Worm (Caenorhabditis elegans) whole organism, L2 larva: Measurements from ENCODE around the gene Y44A6D.3.

Experiments used
- C34F6.9 ChIP-seq: fragments of 150-350 bp; optimal IDR thresholded peaks from 2 replicates; lab custom pipeline; 2014; ENCODE audit warnings: missing biosample characterization, missing genetic modification characterization
- R02D3.7 ChIP-seq: fragments of 150-350 bp; optimal IDR thresholded peaks from 2 replicates; lab custom pipeline; 2014; ENCODE audit warnings: missing biosample characterization, missing genetic modification characterization
- Y55F3AM.14 ChIP-seq: fragments of 200-800 bp; sonication (Bioruptor generic); optimal IDR thresholded peaks from 2 replicates; lab custom pipeline; 2018; ENCODE audit warnings: mild to moderate bottlenecking, missing genetic modification characterization, missing compliant biosample characterization
- ZK546.5 ChIP-seq: sonication (generic microtip); optimal IDR thresholded peaks from 2 replicates; lab custom pipeline; 2017; ENCODE audit warnings: missing biosample characterization, missing genetic modification characterization
- alr-1 ChIP-seq: fragments of 150-350 bp; optimal IDR thresholded peaks from 2 replicates; lab custom pipeline; 2014; ENCODE audit warnings: missing biosample characterization, missing genetic modification characterization
- ama-1 ChIP-seq: fragments of 150-350 bp; optimal IDR thresholded peaks from 2 replicates; lab custom pipeline; 2018; ENCODE audit warnings: inconsistent platforms
- ceh-16 ChIP-seq: fragments of 150-350 bp; optimal IDR thresholded peaks from 2 replicates; lab custom pipeline; 2014; ENCODE audit warnings: missing biosample characterization, missing genetic modification characterization
- ceh-82 ChIP-seq: fragments of 150-350 bp; optimal IDR thresholded peaks from 2 replicates; lab custom pipeline; 2014; ENCODE audit warnings: missing biosample characterization, missing genetic modification characterization
- crh-2 ChIP-seq: sonication (generic microtip); optimal IDR thresholded peaks from 2 replicates; lab custom pipeline; 2017; ENCODE audit warnings: missing biosample characterization, missing genetic modification characterization
- dmd-4 ChIP-seq: sonication (generic microtip); optimal IDR thresholded peaks from 2 replicates; lab custom pipeline; 2017; ENCODE audit warnings: missing biosample characterization, missing genetic modification characterization
- egl-27 ChIP-seq: sonication (generic microtip); optimal IDR thresholded peaks from 3 replicates; lab custom pipeline; 2017; ENCODE audit warnings: missing biosample characterization, missing genetic modification reagents, missing genetic modification characterization
- elt-1 ChIP-seq: fragments of 150-350 bp; optimal IDR thresholded peaks from 2 replicates; lab custom pipeline; 2014; ENCODE audit warnings: missing biosample characterization, missing genetic modification characterization
- fos-1 ChIP-seq: fragments of 150-350 bp; optimal IDR thresholded peaks from 2 replicates; lab custom pipeline; 2014; ENCODE audit warnings: missing biosample characterization, missing genetic modification characterization
- gmeb-1 ChIP-seq: fragments of 150-350 bp; optimal IDR thresholded peaks from 2 replicates; lab custom pipeline; 2014; ENCODE audit warnings: missing biosample characterization, missing genetic modification characterization
- lin-11 ChIP-seq: fragments of 150-350 bp; sonication (generic microtip); optimal IDR thresholded peaks from 2 replicates; lab custom pipeline; 2014; ENCODE audit warnings: missing biosample characterization, missing genetic modification characterization, inconsistent platforms, mixed read lengths
- lin-13 ChIP-seq: fragments of 150-350 bp; optimal IDR thresholded peaks from 2 replicates; lab custom pipeline; 2014; ENCODE audit warnings: missing biosample characterization, missing genetic modification reagents, missing genetic modification characterization
- lin-39 ChIP-seq: fragments of 150-350 bp; optimal IDR thresholded peaks from 2 replicates; lab custom pipeline; 2014; ENCODE audit warnings: missing biosample characterization, missing genetic modification reagents, missing genetic modification characterization
- lsy-2 ChIP-seq, 2 experiments: fragments of 150-350 bp in 1 of 2; sonication (generic microtip) in 1 of 2; optimal IDR thresholded peaks; 2 replicates each; lab custom pipeline; 2014 to 2017; ENCODE audit warnings: missing biosample characterization in 2 of 2, missing genetic modification characterization in 2 of 2
- mab-5 ChIP-seq: fragments of 150-350 bp; optimal IDR thresholded peaks from 2 replicates; lab custom pipeline; 2014; ENCODE audit warnings: missing biosample characterization, missing genetic modification characterization
- mbf-1 ChIP-seq: sonication (generic microtip); optimal IDR thresholded peaks from 2 replicates; lab custom pipeline; 2017; ENCODE audit warnings: missing biosample characterization, missing genetic modification characterization
- mdl-1 ChIP-seq, 2 experiments: fragments of 150-350 bp in 1 of 2; sonication (generic microtip) in 1 of 2; optimal IDR thresholded peaks; 2 replicates each; lab custom pipeline; 2017; ENCODE audit warnings: missing biosample characterization in 2 of 2, missing genetic modification characterization in 2 of 2
- nhr-11 ChIP-seq: fragments of 150-350 bp; optimal IDR thresholded peaks from 2 replicates; lab custom pipeline; 2014; ENCODE audit warnings: missing biosample characterization, missing genetic modification characterization
- nhr-12 ChIP-seq: fragments of 150-350 bp; optimal IDR thresholded peaks from 2 replicates; lab custom pipeline; 2014; ENCODE audit warnings: missing biosample characterization, missing genetic modification characterization
- nhr-129 ChIP-seq: fragments of 150-350 bp; optimal IDR thresholded peaks from 2 replicates; lab custom pipeline; 2014; ENCODE audit warnings: missing biosample characterization, missing genetic modification characterization
- nhr-23 ChIP-seq: fragments of 150-350 bp; optimal IDR thresholded peaks from 2 replicates; lab custom pipeline; 2014; ENCODE audit warnings: missing biosample characterization, missing genetic modification reagents, missing genetic modification characterization
- nhr-6 ChIP-seq: fragments of 150-350 bp; optimal IDR thresholded peaks from 2 replicates; lab custom pipeline; 2014; ENCODE audit warnings: missing biosample characterization, missing genetic modification characterization
- nhr-77 ChIP-seq: fragments of 150-350 bp; optimal IDR thresholded peaks from 2 replicates; lab custom pipeline; 2014; ENCODE audit warnings: missing biosample characterization, missing genetic modification characterization
- peb-1 ChIP-seq: fragments of 150-350 bp; optimal IDR thresholded peaks from 2 replicates; lab custom pipeline; 2014; ENCODE audit warnings: missing biosample characterization, missing genetic modification characterization
- sem-4 ChIP-seq: fragments of 150-350 bp; optimal IDR thresholded peaks from 2 replicates; lab custom pipeline; 2014; ENCODE audit warnings: missing biosample characterization, missing genetic modification reagents, missing genetic modification characterization
- skn-1 ChIP-seq: sonication (generic microtip); optimal IDR thresholded peaks from 2 replicates; lab custom pipeline; 2017; ENCODE audit warnings: missing biosample characterization, missing genetic modification characterization
- sma-9 ChIP-seq, 2 experiments: fragments of 150-350 bp in 1 of 2; sonication (generic microtip) in 1 of 2; optimal IDR thresholded peaks; 2 replicates each; lab custom pipeline; 2014 to 2016; ENCODE audit warnings: missing genetic modification characterization in 2 of 2, mild to moderate bottlenecking in 1 of 2, missing biosample characterization in 1 of 2, missing compliant biosample characterization in 1 of 2, missing genetic modification reagents in 1 of 2, moderate library complexity in 1 of 2
- snpc-4 ChIP-seq: fragments of 150-350 bp; optimal IDR thresholded peaks from 2 replicates; lab custom pipeline; 2014; ENCODE audit warnings: missing biosample characterization, missing genetic modification characterization
- unc-39 ChIP-seq: fragments of 150-350 bp; optimal IDR thresholded peaks from 2 replicates; lab custom pipeline; 2014; ENCODE audit warnings: missing biosample characterization, missing genetic modification characterization
- unc-55 ChIP-seq: fragments of 150-350 bp; sonication (generic microtip); optimal IDR thresholded peaks from 3 replicates; lab custom pipeline; 2014; ENCODE audit warnings: missing biosample characterization, missing genetic modification reagents, missing genetic modification characterization
- unc-62 ChIP-seq: fragments of 150-350 bp; optimal IDR thresholded peaks from 2 replicates; lab custom pipeline; 2014; ENCODE audit warnings: missing biosample characterization, missing genetic modification reagents, missing genetic modification characterization
- ztf-1 ChIP-seq: fragments of 200-800 bp; sonication (Bioruptor generic); conservative IDR thresholded peaks from 2 replicates; pipeline ENCODE4 v1.3.6; 2022; ENCODE audit warnings: missing genetic modification characterization, missing compliant biosample characterization
- ztf-4 ChIP-seq: fragments of 150-350 bp; optimal IDR thresholded peaks from 2 replicates; lab custom pipeline; 2014; ENCODE audit warnings: missing biosample characterization, missing genetic modification characterization

The Y44A6D.3 gene

ce11 chrV:20782188-20782587, 10.0 kb downstream of the Y44A6D.3 start (continued):
- TF ChIP-seq ama-1 (lab: Kevin White, UChicago) (peak; percentile 42), mab-5 (tag; lab: Kevin White, UChicago) (no peak), lin-11 (tag; lab: Kevin White, UChicago) (no peak), nhr-129 (tag; lab: Kevin White, UChicago) (peak; percentile 82), nhr-23 (tag; lab: Kevin White, UChicago) (no peak), gmeb-1 (tag; lab: Kevin White, UChicago) (no peak), lsy-2 (tag; optimal IDR thresholded peaks at IDR 0.05; lab: Kevin White, UChicago) (peak in 1 of 2 experiments; percentile 78), C34F6.9 (peak; percentile 59), sem-4 (tag; lab: Kevin White, UChicago) (peak; percentile 85), ZK546.5 (tag; lab: Kevin White, UChicago) (no peak), dmd-4 (tag; lab: Kevin White, UChicago) (no peak), skn-1 (tag; lab: Kevin White, UChicago) (no peak), R02D3.7 (tag; lab: Kevin White, UChicago) (no peak)

- TF ChIP-seq ztf-4 (tag; lab: Kevin White, UChicago) (no peak), nhr-23 (tag; lab: Kevin White, UChicago) (no peak), ceh-16 (tag; lab: Kevin White, UChicago) (no peak), crh-2 (tag; lab: Kevin White, UChicago) (no peak), nhr-6 (tag; lab: Kevin White, UChicago) (no peak), C34F6.9 (no peak), sma-9 (GFP tag; optimal IDR thresholded peaks at IDR 0.05; lab: Kevin White, UChicago) (no peak), sma-9 (tag; optimal IDR thresholded peaks at IDR 0.05; lab: Kevin White, UChicago) (no peak), lin-39 (tag; lab: Kevin White, UChicago) (no peak), mdl-1 (tag; optimal IDR thresholded peaks at IDR 0.05; lab: Kevin White, UChicago) (no peak), nhr-129 (tag; lab: Kevin White, UChicago) (no peak), elt-1 (tag; lab: Kevin White, UChicago) (no peak), sem-4 (tag; lab: Kevin White, UChicago) (no peak), snpc-4 (tag; lab: Kevin White, UChicago) (no peak), Y55F3AM.14 (no peak), mbf-1 (tag; lab: Kevin White, UChicago) (no peak), lin-13 (GFP tag; lab: Kevin White, UChicago) (no peak), ztf-1 (no peak), nhr-77 (tag; lab: Kevin White, UChicago) (no peak), skn-1 (tag; lab: Kevin White, UChicago) (no peak)
These were observed 10.8 kb downstream of the Y44A6D.3 start for ce11 chrV:20781346-20781952.

- TF ChIP-seq lsy-2 (tag; optimal IDR thresholded peaks at IDR 0.05; lab: Kevin White, UChicago) (peak in 1 of 2 experiments; percentile 40), ceh-82 (tag; lab: Kevin White, UChicago) (no peak), unc-39 (tag; lab: Kevin White, UChicago) (no peak)
These were observed 11.8 kb downstream of the Y44A6D.3 start, which contains the start of gene hif-1 for ce11 chrV:20780400-20780799. TSS of gene hif-1 (plus strand) at chrV:20780407.

- TF ChIP-seq unc-55 (GFP tag; lab: Kevin White, UChicago) (no peak), unc-39 (tag; lab: Kevin White, UChicago) (no peak), peb-1 (tag; lab: Kevin White, UChicago) (no peak), nhr-6 (tag; lab: Kevin White, UChicago) (no peak), lin-39 (tag; lab: Kevin White, UChicago) (no peak), ztf-4 (tag; lab: Kevin White, UChicago) (peak; percentile 10), C34F6.9 (peak; percentile 1), egl-27 (tag; lab: Kevin White, UChicago) (no peak), mdl-1 (tag; optimal IDR thresholded peaks at IDR 0.05; lab: Kevin White, UChicago) (no peak), gmeb-1 (tag; lab: Kevin White, UChicago) (peak; percentile 15), Y55F3AM.14 (no peak), nhr-77 (tag; lab: Kevin White, UChicago) (no peak), crh-2 (tag; lab: Kevin White, UChicago) (no peak), nhr-12 (no peak), fos-1 (tag; lab: Kevin White, UChicago) (no peak), nhr-129 (tag; lab: Kevin White, UChicago) (peak; percentile 26), unc-62 (GFP tag; lab: Kevin White, UChicago) (no peak), mbf-1 (tag; lab: Kevin White, UChicago) (no peak), elt-1 (tag; lab: Kevin White, UChicago) (no peak), alr-1 (tag; lab: Kevin White, UChicago) (no peak), nhr-11 (tag; lab: Kevin White, UChicago) (no peak)
These were observed 12.4 kb downstream of the Y44A6D.3 start for ce11 chrV:20779707-20780346.
